Fruit fly (Drosophila melanogaster): Measurements from ENCODE around the gene Ogg1.

Gene Ogg1

dm6 chrX:8676631-8677224 is 13.4 kb upstream of the Ogg1 start, which contains the start of gene Rubicon (continued):
- TF ChIP-seq Max (GFP tag; optimal IDR thresholded peaks at IDR 0.05): no peak
- TF ChIP-seq C15 (GFP tag; IDR thresholded peaks at IDR 0.05): no peak
- peak; percentile 76 for TF ChIP-seq HLHmδ (GFP tag; optimal IDR thresholded peaks at IDR 0.05)
- TF ChIP-seq cato (GFP tag; optimal IDR thresholded peaks at IDR 0.05; ENCODE audit: borderline replicate concordance): no peak
- TF ChIP-seq gcm (GFP tag; optimal IDR thresholded peaks at IDR 0.05): peak; percentile 8
- no peak for TF ChIP-seq Hr78 (GFP tag; optimal IDR thresholded peaks at IDR 0.05)
- TF ChIP-seq Vsx1 (GFP tag; optimal IDR thresholded peaks at IDR 0.05): no peak
- TF ChIP-seq CG3163 (GFP tag; optimal IDR thresholded peaks at IDR 0.05): peak; percentile 50
- peak; percentile 8 for TF ChIP-seq Sin3A (optimal IDR thresholded peaks at IDR 0.05)
- TF ChIP-seq Drgx (GFP tag; IDR thresholded peaks at IDR 0.05): peak; percentile 64; the same call in 1 of the 2 replicates
- 0 out of 3 replicates have a peak, but pooled peaks have one; percentile 33 for TF ChIP-seq H15 (GFP tag; IDR thresholded peaks at IDR 0.05)
- TF ChIP-seq Meics (GFP tag; optimal IDR thresholded peaks at IDR 0.05): peak; percentile 29
- TF ChIP-seq bowl (GFP tag; IDR thresholded peaks at IDR 0.05): no peak
- peak; percentile 90 for TF ChIP-seq MESR4 (GFP tag; optimal IDR thresholded peaks at IDR 0.05)
- TF ChIP-seq CG30403 (GFP tag; optimal IDR thresholded peaks at IDR 0.05): no peak
- peak; percentile 88 for TF ChIP-seq unc-4 (GFP tag; IDR thresholded peaks at IDR 0.05; ENCODE audit: partially characterized antibody)
- peak; percentile 59 for TF ChIP-seq Xbp1 (GFP tag; optimal IDR thresholded peaks at IDR 0.05)
- no peak for TF ChIP-seq CkIIα-i1 (GFP tag; IDR thresholded peaks at IDR 0.05)
- TF ChIP-seq pzg (GFP tag; optimal IDR thresholded peaks at IDR 0.05): peak; percentile 95
- no peak for TF ChIP-seq CG1024 (GFP tag; IDR thresholded peaks at IDR 0.05)
- TF ChIP-seq CG2202 (tag; optimal IDR thresholded peaks at IDR 0.05): peak; percentile 1
- no peak for TF ChIP-seq CG30431 (GFP tag; optimal IDR thresholded peaks at IDR 0.05)
- peak; percentile 97 for TF ChIP-seq ftz-f1 (GFP tag; optimal IDR thresholded peaks at IDR 0.05)
- 0 out of 2 replicates have a peak, but pooled peaks have one; percentile 18 for TF ChIP-seq CG11247 (GFP tag; IDR thresholded peaks at IDR 0.05)
- TF ChIP-seq CG10274 (GFP tag; optimal IDR thresholded peaks at IDR 0.05): no peak
- TF ChIP-seq CG13775 (GFP tag; optimal IDR thresholded peaks at IDR 0.05): peak; percentile 12
- TF ChIP-seq CG13296 (GFP tag; optimal IDR thresholded peaks at IDR 0.05): no peak
- TF ChIP-seq CG14710 (tag; optimal IDR thresholded peaks at IDR 0.05): peak; percentile 75
- peak; percentile 33 for TF ChIP-seq CG3065 (GFP tag; optimal IDR thresholded peaks at IDR 0.05)
- no peak for TF ChIP-seq CG16779 (GFP tag; IDR thresholded peaks at IDR 0.05)
- TF ChIP-seq Dp (GFP tag; optimal IDR thresholded peaks at IDR 0.05): peak; percentile 58
- peak; percentile 11 for TF ChIP-seq fd102C (GFP tag; optimal IDR thresholded peaks at IDR 0.05)
- no peak for TF ChIP-seq Asciz (GFP tag; optimal IDR thresholded peaks at IDR 0.05)
- no peak for TF ChIP-seq crc (GFP tag; optimal IDR thresholded peaks at IDR 0.05)
- no peak for TF ChIP-seq Kr (GFP tag; optimal IDR thresholded peaks at IDR 0.05)
- TF ChIP-seq Eip74EF (GFP tag; optimal IDR thresholded peaks at IDR 0.05): no peak
- peak; percentile 78 for TF ChIP-seq CG17385 (GFP tag; optimal IDR thresholded peaks at IDR 0.05)
- peak; percentile 36; the same call in 1 of the 2 replicates for TF ChIP-seq lmd (GFP tag; IDR thresholded peaks at IDR 0.05)
- TF ChIP-seq CG14860 (GFP tag; IDR thresholded peaks at IDR 0.05; ENCODE audit: partially characterized antibody): peak; percentile 84
- TF ChIP-seq gcm2 (GFP tag; optimal IDR thresholded peaks at IDR 0.05): no peak
- peak; percentile 58 for TF ChIP-seq p53 (GFP tag; optimal IDR thresholded peaks at IDR 0.05)
- no peak for TF ChIP-seq org-1 (GFP tag; optimal IDR thresholded peaks at IDR 0.05)
- TF ChIP-seq CG12236 (GFP tag; optimal IDR thresholded peaks at IDR 0.05): no peak
- no peak for TF ChIP-seq Mrtf (GFP tag; IDR thresholded peaks at IDR 0.05)
- peak; percentile 84 for TF ChIP-seq sna (GFP tag; IDR thresholded peaks at IDR 0.05; ENCODE audit: partially characterized antibody)
- TF ChIP-seq CG15601 (tag; optimal IDR thresholded peaks at IDR 0.05): peak; percentile 38
- TF ChIP-seq Pdp1 (GFP tag; optimal IDR thresholded peaks at IDR 0.05): peak in 1 of 2 experiments; percentile 61
- no peak for TF ChIP-seq ash1 (GFP tag; optimal IDR thresholded peaks at IDR 0.05)
- peak; percentile 90 for TF ChIP-seq CG42726 (GFP tag; IDR thresholded peaks at IDR 0.05; ENCODE audit: partially characterized antibody)
